Fruit fly (Drosophila melanogaster): ENCODE data around the gene CG33322.

CG33322 gene

dm6 chr2L:20805624-20806339 is 10.3 kb downstream of the CG33322 start (continued):
- TF ChIP-seq CG15514 (GFP tag; optimal IDR thresholded peaks at IDR 0.05) (peak; percentile 92), usp (GFP tag; optimal IDR thresholded peaks at IDR 0.05) (no peak), CG13296 (GFP tag; optimal IDR thresholded peaks at IDR 0.05) (peak; percentile 96), luna (GFP tag; optimal IDR thresholded peaks at IDR 0.05) (peak; percentile 2), Dad (GFP tag; optimal IDR thresholded peaks at IDR 0.05) (peak; percentile 63), CG34422 (GFP tag; IDR thresholded peaks at IDR 0.05) (peak; percentile 95), hth (optimal IDR thresholded peaks at IDR 0.05) (no peak), az2 (GFP tag; optimal IDR thresholded peaks at IDR 0.05) (peak; percentile 95), NfI (GFP tag; optimal IDR thresholded peaks at IDR 0.05) (peak; percentile 94), CG13624 (GFP tag; optimal IDR thresholded peaks at IDR 0.05) (peak; percentile 66), chm (GFP tag; IDR thresholded peaks at IDR 0.05) (peak; percentile 90), unc-4 (GFP tag; IDR thresholded peaks at IDR 0.05; ENCODE audit: partially characterized antibody) (peak; percentile 15; the same call in 1 of the 2 replicates), cato (GFP tag; optimal IDR thresholded peaks at IDR 0.05; ENCODE audit: borderline replicate concordance) (peak; percentile 84), twi (tag; optimal IDR thresholded peaks at IDR 0.05) (peak; percentile 89), gsb-n (tag; optimal IDR thresholded peaks at IDR 0.05) (peak; percentile 94), trem (tag; optimal IDR thresholded peaks at IDR 0.05) (peak; percentile 86), odd (GFP tag; optimal IDR thresholded peaks at IDR 0.05) (peak; percentile 94), dan (GFP tag; IDR thresholded peaks at IDR 0.05) (no peak; the same call in 1 of the 2 replicates), tna (GFP tag; IDR thresholded peaks at IDR 0.05; ENCODE audit: partially characterized antibody) (peak; percentile 88), Dfd (GFP tag; optimal IDR thresholded peaks at IDR 0.05) (no peak), Usf (GFP tag; optimal IDR thresholded peaks at IDR 0.05) (peak; percentile 90), CG16813 (GFP tag; IDR thresholded peaks at IDR 0.05; ENCODE audit: partially characterized antibody) (peak; percentile 84), sens (GFP tag) (peak; percentile 94), cas (GFP tag; IDR thresholded peaks at IDR 0.05) (peak; percentile 85), gcm2 (GFP tag; optimal IDR thresholded peaks at IDR 0.05) (peak; percentile 83), pb (GFP tag; optimal IDR thresholded peaks at IDR 0.05) (no peak), HHEX (GFP tag; optimal IDR thresholded peaks at IDR 0.05) (peak; percentile 96), HmgZ (tag; optimal IDR thresholded peaks at IDR 0.05) (peak; percentile 97), CG7745 (tag; optimal IDR thresholded peaks at IDR 0.05) (peak; percentile 28), CG2116 (GFP tag; optimal IDR thresholded peaks at IDR 0.05) (peak; percentile 73), Xbp1 (GFP tag; optimal IDR thresholded peaks at IDR 0.05) (peak; percentile 95), Max (GFP tag; optimal IDR thresholded peaks at IDR 0.05) (peak; percentile 88), Dref (GFP tag; IDR thresholded peaks at IDR 0.05) (peak; percentile 27; the same call in 1 of the 2 replicates), H15 (GFP tag; IDR thresholded peaks at IDR 0.05) (peak; percentile 92), bigmax (GFP tag; optimal IDR thresholded peaks at IDR 0.05) (peak; percentile 64), mam (GFP tag; optimal IDR thresholded peaks at IDR 0.05) (peak; percentile 76), CG8944 (GFP tag; optimal IDR thresholded peaks at IDR 0.05) (peak; percentile 69), CG10543 (GFP tag; optimal IDR thresholded peaks at IDR 0.05) (peak; percentile 97), B-H1 (GFP tag; IDR thresholded peaks at IDR 0.05) (peak; percentile 91), hbn (GFP tag; IDR thresholded peaks at IDR 0.05; ENCODE audit: partially characterized antibody) (0 out of 2 replicates have a peak, but pooled peaks have one; percentile 34), CG14965 (GFP tag; optimal IDR thresholded peaks at IDR 0.05; ENCODE audit: borderline replicate concordance) (peak; percentile 19), CG1233 (GFP tag; optimal IDR thresholded peaks at IDR 0.05) (peak; percentile 92), tin (GFP tag; optimal IDR thresholded peaks at IDR 0.05) (peak; percentile 90), cwo (GFP tag; optimal IDR thresholded peaks at IDR 0.05) (peak; percentile 95), tx (GFP tag; optimal IDR thresholded peaks at IDR 0.05) (peak; percentile 76), CG4730 (GFP tag; IDR thresholded peaks at IDR 0.05) (peak; percentile 95), sima (GFP tag; optimal IDR thresholded peaks at IDR 0.05) (peak; percentile 48), klu (GFP tag; IDR thresholded peaks at IDR 0.05) (peak; percentile 91), knrl (GFP tag; IDR thresholded peaks at IDR 0.05; ENCODE audit: partially characterized antibody) (peak; percentile 44; the same call in 2 of the 3 replicates)

Data from whole organism, embryonic.